Fruit fly (Drosophila melanogaster) whole organism, embryonic: ENCODE data around the gene CG9164.

Source experiments
- Adf1 ChIP-seq: fragments of 200-800 bp; sonication (Bioruptor generic); IDR thresholded peaks from 2 replicates; pipeline ENCODE4 v1.3.6; 2022; ENCODE audit warnings: missing biosample characterization, missing genetic modification characterization
- CG11093 ChIP-seq: fragments of 200-800 bp; sonication (Bioruptor generic); IDR thresholded peaks from 3 replicates; pipeline ENCODE4 v1.3.6; 2022; ENCODE audit warnings: missing biosample characterization, missing genetic modification characterization
- CG13775 ChIP-seq: fragments of 200-800 bp; sonication (Bioruptor generic); optimal IDR thresholded peaks from 3 replicates; lab custom pipeline; 2017; ENCODE audit warnings: missing biosample characterization, mild to moderate bottlenecking, missing genetic modification characterization
- CG15011 ChIP-seq: fragments of 200-800 bp; sonication (Bioruptor generic); optimal IDR thresholded peaks from 3 replicates; lab custom pipeline; 2018; ENCODE audit warnings: missing biosample characterization, mild to moderate bottlenecking, missing genetic modification characterization
- CG1647 ChIP-seq: fragments of 200-800 bp; sonication (Bioruptor generic); optimal IDR thresholded peaks from 3 replicates; lab custom pipeline; 2016; ENCODE audit warnings: missing biosample characterization, missing genetic modification characterization
- CG17385 ChIP-seq: fragments of 200-800 bp; sonication (Bioruptor generic); optimal IDR thresholded peaks from 3 replicates; lab custom pipeline; 2018; ENCODE audit warnings: missing biosample characterization, mild to moderate bottlenecking, missing genetic modification characterization
- CG17802 ChIP-seq: fragments of 200-800 bp; sonication (Bioruptor generic); optimal IDR thresholded peaks from 2 replicates; lab custom pipeline; 2018; ENCODE audit warnings: missing biosample characterization, mild to moderate bottlenecking, missing genetic modification characterization, moderate library complexity
- CG2120 ChIP-seq: fragments of 200-800 bp; sonication (Bioruptor generic); optimal IDR thresholded peaks from 3 replicates; lab custom pipeline; 2016; ENCODE audit warnings: missing biosample characterization, missing genetic modification characterization
- CG2202 ChIP-seq: fragments of 200-800 bp; sonication (Bioruptor generic); optimal IDR thresholded peaks from 2 replicates; lab custom pipeline; 2018; ENCODE audit warnings: missing biosample characterization, mild to moderate bottlenecking, missing genetic modification characterization
- CG31224 ChIP-seq: fragments of 200-800 bp; sonication (Bioruptor generic); IDR thresholded peaks from 2 replicates; pipeline ENCODE4 v1.3.6; 2022; ENCODE audit warnings: missing biosample characterization, missing genetic modification characterization
- CG31441 ChIP-seq: fragments of 200-800 bp; sonication (Bioruptor generic); IDR thresholded peaks from 2 replicates; pipeline ENCODE4 v1.3.6; 2022; ENCODE audit warnings: missing biosample characterization, missing genetic modification characterization
- CG3995 ChIP-seq: fragments of 200-800 bp; sonication (Bioruptor generic); optimal IDR thresholded peaks from 3 replicates; lab custom pipeline; 2016; ENCODE audit warnings: missing biosample characterization, missing genetic modification characterization
- CG4424 ChIP-seq: fragments of 200-800 bp; sonication (Bioruptor generic); optimal IDR thresholded peaks from 3 replicates; lab custom pipeline; 2016; ENCODE audit warnings: missing biosample characterization, missing genetic modification characterization
- CG4854 ChIP-seq: fragments of 200-800 bp; sonication (Bioruptor generic); optimal IDR thresholded peaks from 2 replicates; lab custom pipeline; 2016; ENCODE audit warnings: missing biosample characterization, missing genetic modification characterization, inconsistent platforms
- CG5245 ChIP-seq: fragments of 200-800 bp; sonication (Bioruptor generic); optimal IDR thresholded peaks from 3 replicates; lab custom pipeline; 2016; ENCODE audit warnings: missing biosample characterization, missing genetic modification characterization
- CG6854 ChIP-seq: fragments of 200-800 bp; sonication (Bioruptor generic); optimal IDR thresholded peaks from 3 replicates; lab custom pipeline; 2017; ENCODE audit warnings: missing biosample characterization, mild to moderate bottlenecking, missing genetic modification characterization
- CG7839 ChIP-seq: fragments of 200-800 bp; sonication (Bioruptor generic); optimal IDR thresholded peaks from 3 replicates; lab custom pipeline; 2018; ENCODE audit warnings: missing biosample characterization, mild to moderate bottlenecking, missing genetic modification characterization, moderate library complexity
- CG8281 ChIP-seq: fragments of 200-800 bp; sonication (Bioruptor generic); optimal IDR thresholded peaks from 2 replicates; lab custom pipeline; 2018; ENCODE audit warnings: missing biosample characterization, mild to moderate bottlenecking, missing genetic modification characterization, moderate library complexity
- CTCF ChIP-seq: fragments of 200-800 bp; sonication (Bioruptor generic); optimal IDR thresholded peaks from 2 replicates; lab custom pipeline; 2017; ENCODE audit warnings: missing biosample characterization, mild to moderate bottlenecking, missing genetic modification characterization, moderate library complexity
- Dbx ChIP-seq: fragments of 200-800 bp; sonication (Bioruptor generic); IDR thresholded peaks from 3 replicates; pipeline ENCODE4 v1.3.6; 2022; ENCODE audit warnings: missing biosample characterization, missing genetic modification characterization
- Deaf1 ChIP-seq: fragments of 200-800 bp; optimal IDR thresholded peaks from 3 replicates; lab custom pipeline; 2019; ENCODE audit warnings: missing biosample characterization, mild to moderate bottlenecking, missing genetic modification characterization, moderate library complexity
- Dek ChIP-seq: fragments of 200-800 bp; sonication (Bioruptor generic); optimal IDR thresholded peaks from 3 replicates; lab custom pipeline; 2019; ENCODE audit warnings: missing biosample characterization, mild to moderate bottlenecking, missing genetic modification characterization, moderate library complexity
- Dip2 ChIP-seq: fragments of 200-800 bp; sonication (Bioruptor generic); IDR thresholded peaks from 2 replicates; pipeline ENCODE4 v1.3.6; 2022; ENCODE audit warnings: missing biosample characterization, missing genetic modification characterization
- Ets65A ChIP-seq: fragments of 200-800 bp; sonication (Bioruptor generic); peaks from one replicate; lab custom pipeline; 2016; ENCODE audit warnings: missing biosample characterization, missing genetic modification characterization
- HmgD ChIP-seq: fragments of 200-800 bp; sonication (Bioruptor generic); optimal IDR thresholded peaks from 3 replicates; lab custom pipeline; 2016; ENCODE audit warnings: missing biosample characterization, missing genetic modification characterization
- Lhr ChIP-seq: fragments of 200-800 bp; sonication (Bioruptor generic); optimal IDR thresholded peaks from 3 replicates; lab custom pipeline; 2017; ENCODE audit warnings: mild to moderate bottlenecking, missing biosample characterization, missing genetic modification reagents, missing genetic modification characterization
- Mrtf ChIP-seq: fragments of 200-800 bp; sonication (Bioruptor generic); IDR thresholded peaks from 3 replicates; pipeline ENCODE4 v1.3.6; 2022; ENCODE audit warnings: missing biosample characterization, missing genetic modification characterization
- Nf-YB ChIP-seq: fragments of 200-800 bp; sonication (Bioruptor generic); optimal IDR thresholded peaks from 3 replicates; lab custom pipeline; 2019; ENCODE audit warnings: missing biosample characterization, mild to moderate bottlenecking, missing genetic modification characterization, moderate library complexity
- Nf-YC ChIP-seq: fragments of 200-800 bp; optimal IDR thresholded peaks from 3 replicates; lab custom pipeline; 2019; ENCODE audit warnings: missing biosample characterization, mild to moderate bottlenecking, missing genetic modification characterization, moderate library complexity
- Xrp1 ChIP-seq: fragments of 200-800 bp; sonication (Bioruptor generic); IDR thresholded peaks from 2 replicates; pipeline ENCODE4 v1.3.6; 2022; ENCODE audit warnings: missing biosample characterization, missing genetic modification characterization
- aop ChIP-seq: fragments of 200-800 bp; sonication (Bioruptor generic); IDR thresholded peaks from 2 replicates; pipeline ENCODE4 v1.3.6; 2022; ENCODE audit warnings: missing biosample characterization, missing genetic modification characterization
- bigmax ChIP-seq: fragments of 200-800 bp; sonication (Bioruptor generic); optimal IDR thresholded peaks from 2 replicates; lab custom pipeline; 2018; ENCODE audit warnings: missing biosample characterization, mild to moderate bottlenecking, missing genetic modification characterization
- crc ChIP-seq: fragments of 200-800 bp; sonication (Bioruptor generic); optimal IDR thresholded peaks from 2 replicates; lab custom pipeline; 2016; ENCODE audit warnings: missing biosample characterization, missing genetic modification characterization
- croc ChIP-seq: fragments of 200-800 bp; sonication (Bioruptor generic); conservative IDR thresholded peaks from 3 replicates; pipeline ENCODE4 v1.3.6; 2022; ENCODE audit warnings: missing biosample characterization, missing genetic modification characterization
- da ChIP-seq: fragments of 200-800 bp; sonication (Bioruptor generic); optimal IDR thresholded peaks from 2 replicates; lab custom pipeline; 2016; ENCODE audit warnings: missing biosample characterization, missing genetic modification characterization
- eve ChIP-seq, 2 experiments: fragments of >200 bp; optimal IDR thresholded peaks; 2 replicates each; lab custom pipeline; 2017; ENCODE audit warnings: missing biosample characterization in 2 of 2, missing genetic modification characterization in 2 of 2
- ewg ChIP-seq: fragments of 200-800 bp; sonication (Bioruptor generic); optimal IDR thresholded peaks from 3 replicates; lab custom pipeline; 2017; ENCODE audit warnings: mild to moderate bottlenecking, missing biosample characterization, missing genetic modification reagents, missing genetic modification characterization
- eyg ChIP-seq: fragments of 200-800 bp; sonication (Bioruptor generic); optimal IDR thresholded peaks from 3 replicates; lab custom pipeline; 2016; ENCODE audit warnings: missing biosample characterization, missing genetic modification characterization
- gce ChIP-seq: fragments of 200-800 bp; sonication (Bioruptor generic); IDR thresholded peaks from 3 replicates; pipeline ENCODE4 v1.3.6; 2022; ENCODE audit warnings: missing biosample characterization, missing genetic modification characterization
- gsb-n ChIP-seq: fragments of 200-800 bp; sonication (Bioruptor generic); optimal IDR thresholded peaks from 3 replicates; lab custom pipeline; 2018; ENCODE audit warnings: missing biosample characterization, mild to moderate bottlenecking, missing genetic modification characterization
- jing ChIP-seq: fragments of 200-800 bp; sonication (Bioruptor generic); optimal IDR thresholded peaks from 2 replicates; lab custom pipeline; 2018; ENCODE audit warnings: missing biosample characterization, mild to moderate bottlenecking, missing genetic modification characterization
- kay ChIP-seq: fragments of 200-800 bp; sonication (Bioruptor generic); optimal IDR thresholded peaks from 2 replicates; lab custom pipeline; 2016; ENCODE audit warnings: missing biosample characterization, missing genetic modification characterization
- lilli ChIP-seq: fragments of 200-800 bp; sonication (Bioruptor generic); optimal IDR thresholded peaks from 3 replicates; lab custom pipeline; 2016; ENCODE audit warnings: missing biosample characterization, missing genetic modification characterization
- luna ChIP-seq: fragments of 200-800 bp; sonication (Bioruptor generic); optimal IDR thresholded peaks from 2 replicates; lab custom pipeline; 2016; ENCODE audit warnings: missing biosample characterization, missing genetic modification characterization
- nerfin-1 ChIP-seq: fragments of 200-800 bp; sonication (Bioruptor generic); optimal IDR thresholded peaks from 3 replicates; lab custom pipeline; 2019; ENCODE audit warnings: missing biosample characterization, mild to moderate bottlenecking, missing genetic modification characterization, moderate library complexity
- pfk ChIP-seq: fragments of 200-800 bp; sonication (Bioruptor generic); optimal IDR thresholded peaks from 2 replicates; lab custom pipeline; 2018; ENCODE audit warnings: missing biosample characterization, mild to moderate bottlenecking, missing genetic modification characterization, moderate library complexity
- pros ChIP-seq: fragments of 200-800 bp; sonication (Bioruptor generic); optimal IDR thresholded peaks from 3 replicates; lab custom pipeline; 2019; ENCODE audit warnings: missing biosample characterization, mild to moderate bottlenecking, missing genetic modification characterization, moderate library complexity
- scrt ChIP-seq: fragments of 200-800 bp; sonication (Bioruptor generic); optimal IDR thresholded peaks from 2 replicates; lab custom pipeline; 2018; ENCODE audit warnings: missing biosample characterization, mild to moderate bottlenecking, missing genetic modification characterization, moderate library complexity
- sob ChIP-seq: fragments of 200-800 bp; sonication (Bioruptor generic); IDR thresholded peaks from 2 replicates; pipeline ENCODE4 v1.3.6; 2022; ENCODE audit warnings: missing biosample characterization, missing genetic modification characterization
- tx ChIP-seq: fragments of 200-800 bp; sonication (Bioruptor generic); optimal IDR thresholded peaks from 2 replicates; lab custom pipeline; 2016; ENCODE audit warnings: missing biosample characterization, missing genetic modification characterization
- usp ChIP-seq: fragments of >200 bp; optimal IDR thresholded peaks from 2 replicates; lab custom pipeline; 2017; ENCODE audit warnings: missing biosample characterization, missing genetic modification characterization
- zen2 ChIP-seq: fragments of 200-800 bp; sonication (Bioruptor generic); IDR thresholded peaks from 3 replicates; pipeline ENCODE4 v1.3.6; 2022; ENCODE audit warnings: missing biosample characterization, missing genetic modification characterization; ENCODE audit not compliant: partially characterized antibody

The CG9164 gene

DNA sequence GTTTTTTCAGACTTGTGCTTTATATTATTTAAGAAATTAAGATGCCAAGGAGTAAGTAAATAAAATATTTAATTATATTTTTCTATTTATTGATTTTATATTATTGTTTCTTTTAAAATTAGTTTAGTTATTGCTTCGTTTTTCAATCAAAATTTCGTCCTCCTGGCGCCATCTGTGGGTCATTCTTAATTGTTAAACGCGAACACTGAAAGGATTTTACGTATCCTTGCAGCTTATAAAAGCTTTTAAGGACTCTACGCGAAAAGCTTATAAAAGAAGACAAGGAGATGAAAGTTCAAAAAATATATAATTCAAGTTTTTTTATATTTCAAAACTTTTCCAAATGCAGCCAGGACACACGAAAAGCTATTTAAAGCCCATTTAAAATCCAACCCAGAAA lies 5.0 kb downstream of the CG9164 start:
- TF ChIP-seq CTCF: peak; percentile 90
- no peak for TF ChIP-seq Dbx (GFP tag; lab: Robert Waterston, UW)
- TF ChIP-seq Dip2: peak; percentile 77

DNA sequence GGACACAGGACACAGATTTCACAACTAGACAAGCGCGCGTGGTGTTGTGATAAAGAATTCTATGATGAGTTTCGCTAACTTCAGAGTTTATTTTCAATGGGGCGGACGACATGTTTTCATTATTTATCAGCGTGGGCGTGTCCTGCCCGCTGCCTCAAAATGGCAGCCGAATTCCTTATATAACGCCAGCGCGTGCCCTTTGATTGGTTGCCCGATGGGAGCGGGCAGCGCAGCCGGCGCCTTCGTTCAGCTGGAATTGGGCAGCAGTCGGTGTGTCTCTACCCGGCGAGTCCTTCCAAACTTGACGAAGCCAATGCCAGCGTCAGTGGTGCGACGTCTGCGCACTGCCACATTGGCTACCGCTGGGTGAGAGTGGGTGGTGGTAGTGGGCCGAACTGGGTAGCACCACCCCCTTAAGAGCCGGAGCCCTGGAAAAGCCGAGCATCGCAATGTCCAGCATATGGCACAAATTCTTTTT lies 6.2 kb downstream of the CG9164 start, which contains the start of gene acj6:
Gene acj6, minus strand, starts transcription at position 51 of the 478 bp plus-strand sequence.
- TF ChIP-seq CG11093 (GFP tag; lab: Robert Waterston, UW): no peak
- no peak for TF ChIP-seq kay (GFP tag; lab: Kevin White, UChicago)
- no peak for TF ChIP-seq CG15011
- no peak for TF ChIP-seq CG4854 (GFP tag; lab: Kevin White, UChicago)
- no peak for TF ChIP-seq usp (GFP tag; lab: Kevin White, UChicago)
- TF ChIP-seq CG17802 (tag; lab: Kevin White, UChicago): no peak
- no peak for TF ChIP-seq scrt
- no peak for TF ChIP-seq eve (GFP tag; optimal IDR thresholded peaks at IDR 0.05; lab: Kevin White, UChicago)
- TF ChIP-seq gsb-n (tag; lab: Kevin White, UChicago): no peak
- no peak for TF ChIP-seq croc (GFP tag; lab: Robert Waterston, UW)
- TF ChIP-seq da (GFP tag; lab: Kevin White, UChicago): no peak
- peak; percentile 94 for TF ChIP-seq Nf-YB (GFP tag; lab: Kevin White, UChicago)
- TF ChIP-seq CG2202 (tag; lab: Kevin White, UChicago): no peak
- no peak for TF ChIP-seq CG7839
- TF ChIP-seq crc: no peak
- TF ChIP-seq CG13775: no peak
- peak; percentile 72 for TF ChIP-seq ewg (GFP tag; lab: Kevin White, UChicago)
- no peak for TF ChIP-seq luna (GFP tag; lab: Kevin White, UChicago)
- no peak for TF ChIP-seq bigmax (GFP tag; lab: Kevin White, UChicago)
- TF ChIP-seq Adf1 (GFP tag; lab: Robert Waterston, UW): peak; percentile 63; the same call in 1 of the 2 replicates
- no peak for TF ChIP-seq CG2120 (GFP tag; lab: Kevin White, UChicago)
- TF ChIP-seq eyg: no peak
- no peak for TF ChIP-seq gce (GFP tag; lab: Robert Waterston, UW)
- TF ChIP-seq CG5245: no peak
- no peak for TF ChIP-seq CG8281 (tag; lab: Kevin White, UChicago)
- no peak for TF ChIP-seq Dek
- peak; percentile 8 for TF ChIP-seq nerfin-1 (tag; lab: Kevin White, UChicago)
- TF ChIP-seq CG3995 (GFP tag; lab: Kevin White, UChicago): no peak
- TF ChIP-seq lilli: no peak
- peak; percentile 32 for TF ChIP-seq Ets65A (GFP tag; lab: Kevin White, UChicago)
- peak; percentile 9 for TF ChIP-seq Deaf1 (tag; lab: Kevin White, UChicago)
- no peak for TF ChIP-seq tx (GFP tag; lab: Kevin White, UChicago)
- no peak for TF ChIP-seq CG17385 (GFP tag; lab: Kevin White, UChicago)
- no peak for TF ChIP-seq Mrtf (GFP tag; lab: Robert Waterston, UW)
- no peak for TF ChIP-seq aop (GFP tag; lab: Robert Waterston, UW)
- no peak for TF ChIP-seq Lhr (GFP tag; lab: Kevin White, UChicago)
- no peak for TF ChIP-seq HmgD
- TF ChIP-seq CG31441 (GFP tag; lab: Robert Waterston, UW): no peak
- no peak for TF ChIP-seq pfk
- TF ChIP-seq jing (GFP tag; lab: Kevin White, UChicago): no peak
- no peak for TF ChIP-seq CG6854 (GFP tag; lab: Kevin White, UChicago)
- TF ChIP-seq CG31224 (GFP tag; lab: Robert Waterston, UW): no peak
- TF ChIP-seq sob (GFP tag; lab: Robert Waterston, UW): no peak
- peak; percentile 96 for TF ChIP-seq Nf-YC (tag; lab: Kevin White, UChicago)
- no peak for TF ChIP-seq CG1647 (GFP tag; lab: Kevin White, UChicago)
- no peak for TF ChIP-seq CG4424
- TF ChIP-seq Xrp1 (GFP tag; lab: Robert Waterston, UW): no peak
- TF ChIP-seq zen2 (GFP tag; lab: Robert Waterston, UW): 0 out of 3 replicates have a peak, but pooled peaks have one; percentile 23
- TF ChIP-seq pros (GFP tag; lab: Kevin White, UChicago): no peak
